Worm (Caenorhabditis elegans) whole organism, midembryonic: ENCODE results near the gene gnrr-4.

Source experiments
- T22C8.4 ChIP-seq: fragments of 200-800 bp; sonication (Bioruptor generic); IDR thresholded peaks from 2 replicates; pipeline ENCODE4 v1.3.6; 2022; ENCODE audit warnings: missing genetic modification characterization, missing compliant biosample characterization
- cog-1 ChIP-seq: sonication (generic microtip); optimal IDR thresholded peaks from 2 replicates; lab custom pipeline; 2016; ENCODE audit warnings: missing genetic modification characterization, missing compliant biosample characterization
- flt-1 ChIP-seq: fragments of 200-800 bp; sonication (Bioruptor generic); IDR thresholded peaks from 2 replicates; pipeline ENCODE4 v1.3.6; 2022; ENCODE audit warnings: missing genetic modification characterization, missing compliant biosample characterization
- klf-2 ChIP-seq: fragments of 200-800 bp; sonication (Bioruptor generic); conservative IDR thresholded peaks from 2 replicates; pipeline ENCODE4 v1.3.6; 2022; ENCODE audit warnings: missing genetic modification reagents, missing genetic modification characterization, missing compliant biosample characterization
- med-1 ChIP-seq: sonication (generic microtip); optimal IDR thresholded peaks from 2 replicates; lab custom pipeline; 2017; ENCODE audit warnings: missing genetic modification characterization, mild to moderate bottlenecking, missing compliant biosample characterization, antibody characterized with exemption, missing genetic modification reagents; ENCODE audit not compliant: insufficient read depth
- ref-1 ChIP-seq: fragments of 200-800 bp; sonication (Bioruptor generic); conservative IDR thresholded peaks from 2 replicates; pipeline ENCODE4 v1.3.6; 2022; ENCODE audit warnings: missing genetic modification reagents, missing genetic modification characterization, missing compliant biosample characterization
- tab-1 ChIP-seq: fragments of 200-800 bp; sonication (Bioruptor generic); IDR thresholded peaks from 2 replicates; pipeline ENCODE4 v1.3.6; 2022; ENCODE audit warnings: missing genetic modification characterization, missing compliant biosample characterization
- ztf-23 ChIP-seq: fragments of 200-800 bp; sonication (Bioruptor generic); IDR thresholded peaks from 2 replicates; pipeline ENCODE4 v1.3.6; 2022; ENCODE audit warnings: missing genetic modification reagents, missing genetic modification characterization, missing compliant biosample characterization
- ztf-29 ChIP-seq: fragments of 200-800 bp; sonication (Bioruptor generic); IDR thresholded peaks from 2 replicates; pipeline ENCODE4 v1.3.6; 2022; ENCODE audit warnings: missing genetic modification reagents, missing genetic modification characterization, missing compliant biosample characterization

The gnrr-4 gene

DNA sequence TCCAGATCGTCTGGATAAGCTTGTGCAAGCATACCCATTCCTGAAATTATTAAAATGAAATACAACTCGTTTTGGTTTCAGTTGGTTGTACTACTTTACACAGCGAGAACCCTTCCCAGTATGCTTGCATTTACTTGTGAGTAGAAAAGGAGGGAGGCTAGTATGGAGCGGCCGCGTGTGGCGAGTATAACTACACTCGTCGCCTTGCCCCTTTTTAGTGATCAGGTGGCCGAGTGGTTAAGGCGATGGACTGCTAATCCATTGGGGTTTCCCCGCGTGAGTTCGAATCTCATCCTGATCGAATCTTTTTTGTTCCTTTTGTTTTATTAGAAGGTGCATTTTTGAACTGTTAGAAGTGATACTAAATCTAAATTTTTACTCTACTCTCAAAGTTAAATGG is 35.3 kb downstream of the gnrr-4 start:
- TF ChIP-seq med-1 (GFP tag; lab: Kevin White, UChicago) (peak; percentile 81), tab-1 (GFP tag; lab: Robert Waterston, UW) (peak; percentile 98), ref-1 (GFP tag; lab: Robert Waterston, UW) (peak; percentile 92), flt-1 (GFP tag; lab: Robert Waterston, UW) (peak; percentile 99), T22C8.4 (GFP tag; lab: Robert Waterston, UW) (peak; percentile 97), ztf-29 (GFP tag; lab: Robert Waterston, UW) (peak; percentile 92), ztf-23 (GFP tag; lab: Robert Waterston, UW) (peak; percentile 97), klf-2 (GFP tag; lab: Robert Waterston, UW) (peak; percentile 92), cog-1 (tag; lab: Kevin White, UChicago) (peak; percentile 77)

- TF ChIP-seq med-1 (GFP tag; lab: Kevin White, UChicago), result no peak
- TF ChIP-seq ztf-23 (GFP tag; lab: Robert Waterston, UW), result no peak
- no peak for TF ChIP-seq flt-1 (GFP tag; lab: Robert Waterston, UW)
- no peak for TF ChIP-seq cog-1 (tag; lab: Kevin White, UChicago)
- TF ChIP-seq T22C8.4 (GFP tag; lab: Robert Waterston, UW), result no peak
- no peak for TF ChIP-seq tab-1 (GFP tag; lab: Robert Waterston, UW)
Measured at ce11 chrX:5699555-5699954, 43.6 kb downstream of the gnrr-4 start.

DNA sequence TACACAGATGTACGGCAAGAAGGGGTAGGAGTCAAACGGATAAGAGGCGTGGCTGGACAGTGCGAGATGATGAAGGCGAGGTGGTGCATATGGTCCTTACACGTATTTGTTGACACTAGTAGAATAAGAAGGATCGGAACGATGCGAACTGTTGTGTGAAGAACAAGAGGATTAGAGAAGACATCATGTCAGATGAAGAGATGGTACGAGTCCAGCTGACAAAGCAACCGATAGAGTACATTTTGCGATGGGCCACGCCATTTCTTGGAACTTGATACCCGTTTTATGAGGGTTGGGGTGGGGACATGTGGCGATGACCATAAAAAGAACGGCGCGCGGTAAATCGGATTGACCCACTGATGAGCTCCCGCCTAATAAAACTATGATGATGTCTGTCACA is 44.7 kb downstream of the gnrr-4 start:
- TF ChIP-seq tab-1 (GFP tag; lab: Robert Waterston, UW), result no peak
- TF ChIP-seq T22C8.4 (GFP tag; lab: Robert Waterston, UW), result no peak
- TF ChIP-seq ztf-23 (GFP tag; lab: Robert Waterston, UW), result no peak
- TF ChIP-seq cog-1 (tag; lab: Kevin White, UChicago), result no peak
- no peak for TF ChIP-seq ztf-29 (GFP tag; lab: Robert Waterston, UW)
- no peak for TF ChIP-seq flt-1 (GFP tag; lab: Robert Waterston, UW)
- no peak for TF ChIP-seq klf-2 (GFP tag; lab: Robert Waterston, UW)
- TF ChIP-seq ref-1 (GFP tag; lab: Robert Waterston, UW), result no peak
- TF ChIP-seq med-1 (GFP tag; lab: Kevin White, UChicago), result no peak

ce11 chrX:5697208-5697607 is 45.9 kb downstream of the gnrr-4 start, which contains the start of gene W01C8.5:
Gene W01C8.5 (minus strand): TSS chrX:5697308.
- TF ChIP-seq T22C8.4 (GFP tag; lab: Robert Waterston, UW) (no peak), tab-1 (GFP tag; lab: Robert Waterston, UW) (no peak), cog-1 (tag; lab: Kevin White, UChicago) (no peak), ztf-29 (GFP tag; lab: Robert Waterston, UW) (no peak), ref-1 (GFP tag; lab: Robert Waterston, UW) (no peak), med-1 (GFP tag; lab: Kevin White, UChicago) (no peak), klf-2 (GFP tag; lab: Robert Waterston, UW) (no peak), flt-1 (GFP tag; lab: Robert Waterston, UW) (no peak), ztf-23 (GFP tag; lab: Robert Waterston, UW) (no peak)

DNA sequence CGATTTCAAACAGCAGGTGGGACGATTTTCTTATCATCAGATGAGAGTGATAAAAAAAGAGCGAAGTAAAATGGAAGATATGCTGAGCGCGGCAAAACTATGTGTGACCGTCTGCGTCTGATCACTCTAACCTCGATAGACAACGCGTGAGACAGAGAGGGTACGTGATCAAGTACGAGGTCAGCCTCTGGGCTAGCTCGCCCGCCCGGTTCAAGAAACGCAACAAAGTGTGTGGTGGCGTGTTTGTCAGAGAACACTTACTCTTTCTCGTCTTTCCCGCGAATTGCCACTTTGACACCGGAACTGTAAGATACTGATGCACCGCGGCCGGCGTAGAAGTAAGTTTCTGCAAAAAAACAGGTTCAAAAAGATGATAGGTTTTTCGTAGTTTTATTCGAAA is 46.9 kb downstream of the gnrr-4 start:
- no peak for TF ChIP-seq ztf-29 (GFP tag; lab: Robert Waterston, UW)
- TF ChIP-seq tab-1 (GFP tag; lab: Robert Waterston, UW), result no peak
- no peak for TF ChIP-seq klf-2 (GFP tag; lab: Robert Waterston, UW)
- no peak for TF ChIP-seq cog-1 (tag; lab: Kevin White, UChicago)

DNA sequence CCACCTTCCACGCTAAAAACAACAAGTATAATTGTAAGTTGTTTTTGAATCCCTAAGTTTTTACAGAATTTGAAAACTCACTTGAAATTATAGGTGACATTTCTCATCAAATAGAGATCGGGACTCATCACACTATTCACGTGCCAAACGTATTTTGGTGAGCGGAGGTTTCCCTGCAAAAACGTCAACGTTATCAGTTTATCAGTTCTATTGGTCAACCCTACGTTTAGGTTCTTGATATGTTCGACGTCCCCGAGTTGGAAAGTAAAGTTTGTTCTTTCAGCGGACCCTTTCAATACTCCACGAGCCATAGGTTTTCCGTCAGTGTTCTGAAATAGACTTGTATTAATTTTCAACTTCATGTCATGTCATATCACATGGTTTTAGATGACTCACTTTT is 47.7 kb downstream of the gnrr-4 start:
- TF ChIP-seq ztf-23 (GFP tag; lab: Robert Waterston, UW) (no peak), med-1 (GFP tag; lab: Kevin White, UChicago) (no peak), T22C8.4 (GFP tag; lab: Robert Waterston, UW) (no peak), ztf-29 (GFP tag; lab: Robert Waterston, UW) (no peak), flt-1 (GFP tag; lab: Robert Waterston, UW) (no peak), tab-1 (GFP tag; lab: Robert Waterston, UW) (no peak), ref-1 (GFP tag; lab: Robert Waterston, UW) (no peak), klf-2 (GFP tag; lab: Robert Waterston, UW) (no peak), cog-1 (tag; lab: Kevin White, UChicago) (no peak)

- TF ChIP-seq med-1 (GFP tag; lab: Kevin White, UChicago) (no peak), T22C8.4 (GFP tag; lab: Robert Waterston, UW) (no peak), ztf-29 (GFP tag; lab: Robert Waterston, UW) (no peak), klf-2 (GFP tag; lab: Robert Waterston, UW) (no peak), ztf-23 (GFP tag; lab: Robert Waterston, UW) (no peak), flt-1 (GFP tag; lab: Robert Waterston, UW) (no peak), ref-1 (GFP tag; lab: Robert Waterston, UW) (no peak), cog-1 (tag; lab: Kevin White, UChicago) (no peak), tab-1 (GFP tag; lab: Robert Waterston, UW) (no peak)
Measured at ce11 chrX:5692099-5692498, 51.0 kb downstream of the gnrr-4 start, which contains the start of gene W01C8.1. Gene W01C8.1 (plus strand): TSS chrX:5692399.

DNA sequence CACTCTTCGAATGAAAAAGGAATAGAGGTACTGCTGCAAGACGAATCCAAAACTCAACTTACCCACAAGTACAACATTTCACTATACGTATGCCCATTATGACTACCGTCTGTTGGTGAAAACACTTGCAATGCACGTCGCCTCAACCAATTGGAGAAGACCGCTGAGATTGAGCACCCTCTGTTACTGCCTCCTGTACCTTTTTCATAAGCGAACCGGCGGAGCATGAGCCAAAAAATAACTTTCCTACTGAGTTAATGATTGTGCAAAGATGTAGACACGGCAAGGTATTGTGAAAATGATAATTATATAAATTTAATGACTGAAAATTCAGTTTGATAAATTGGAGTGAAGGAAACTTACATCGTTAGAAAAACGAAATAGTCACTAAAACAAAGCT is 54.0 kb downstream of the gnrr-4 start:
- TF ChIP-seq tab-1 (GFP tag; lab: Robert Waterston, UW) (no peak), flt-1 (GFP tag; lab: Robert Waterston, UW) (no peak), ref-1 (GFP tag; lab: Robert Waterston, UW) (no peak), ztf-29 (GFP tag; lab: Robert Waterston, UW) (no peak), med-1 (GFP tag; lab: Kevin White, UChicago) (no peak), T22C8.4 (GFP tag; lab: Robert Waterston, UW) (no peak), klf-2 (GFP tag; lab: Robert Waterston, UW) (no peak), cog-1 (tag; lab: Kevin White, UChicago) (no peak), ztf-23 (GFP tag; lab: Robert Waterston, UW) (no peak)
